Fruit fly (Drosophila melanogaster): ENCODE measurements around the gene CG43074.
A peak's percentile ranks its signal among the peaks of the same experiment; 100 is the strongest.

The CG43074 gene

DNA sequence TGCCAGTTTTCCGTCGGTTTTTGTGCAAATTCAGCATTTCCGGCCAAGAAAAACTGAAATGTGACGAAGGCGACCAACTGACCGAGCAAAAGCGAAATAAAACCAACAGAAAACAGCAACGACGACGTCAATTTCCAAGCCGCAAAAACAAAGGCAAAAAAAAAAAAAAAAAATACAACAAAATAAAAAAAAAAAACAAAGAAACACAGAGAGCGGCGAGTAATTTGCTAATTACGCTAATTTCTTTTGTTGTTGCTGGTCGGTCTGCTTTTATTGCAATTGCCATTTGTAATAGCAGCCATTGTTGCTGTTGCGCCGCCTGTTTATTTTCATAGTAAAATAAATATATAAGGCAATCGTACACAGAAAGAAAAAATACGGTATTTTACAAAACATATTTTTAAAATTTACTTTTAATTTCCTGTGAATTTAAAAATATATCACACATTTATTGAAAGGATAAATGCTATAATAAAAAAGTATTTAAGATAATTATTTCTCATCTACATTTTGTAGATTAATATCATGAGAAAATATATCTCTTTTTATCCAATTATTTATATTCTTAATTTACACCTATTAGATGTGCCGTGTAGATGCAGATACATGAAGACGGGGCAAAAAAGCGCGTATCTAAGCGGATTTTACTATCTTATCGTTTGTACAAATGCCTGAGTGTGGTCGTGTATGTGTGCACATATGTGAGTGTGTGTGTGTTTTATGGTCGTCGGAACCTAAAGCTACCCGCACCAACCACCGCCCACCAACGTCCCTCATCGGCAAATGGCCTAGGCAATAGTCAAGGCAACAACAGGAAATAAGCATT, 47.4 kb downstream of the CG43074 start (continued):
- no peak for TF ChIP-seq sim (GFP tag; IDR thresholded peaks at IDR 0.05)
- peak; percentile 36 for TF ChIP-seq Rfx (GFP tag; IDR thresholded peaks at IDR 0.05)
- no peak for TF ChIP-seq HLH4C (GFP tag; IDR thresholded peaks at IDR 0.05; ENCODE audit: partially characterized antibody)
- TF ChIP-seq tgo (GFP tag; IDR thresholded peaks at IDR 0.05), result peak; percentile 66; the same call in 2 of the 3 replicates
- no peak for TF ChIP-seq tx (GFP tag; optimal IDR thresholded peaks at IDR 0.05)
- TF ChIP-seq Fer2 (tag; optimal IDR thresholded peaks at IDR 0.05), result peak; percentile 17
- no peak for TF ChIP-seq pb (GFP tag; optimal IDR thresholded peaks at IDR 0.05)
- TF ChIP-seq CG7987 (GFP tag; optimal IDR thresholded peaks at IDR 0.05), result no peak
- no peak for TF ChIP-seq Asciz (GFP tag; optimal IDR thresholded peaks at IDR 0.05)
- TF ChIP-seq Stat92E (GFP tag; optimal IDR thresholded peaks at IDR 0.05), result no peak
- TF ChIP-seq GATAe (GFP tag; conservative IDR thresholded peaks at IDR 0.05), result peak; percentile 85; the same call in 1 of the 2 replicates
- no peak for TF ChIP-seq tin (GFP tag; optimal IDR thresholded peaks at IDR 0.05)
- TF ChIP-seq D19A (tag; optimal IDR thresholded peaks at IDR 0.05), result peak; percentile 40
- TF ChIP-seq Nf-YC (tag; optimal IDR thresholded peaks at IDR 0.05), result peak; percentile 17
- TF ChIP-seq CG33213 (GFP tag; optimal IDR thresholded peaks at IDR 0.05), result no peak
- TF ChIP-seq jing (GFP tag; optimal IDR thresholded peaks at IDR 0.05), result no peak
- 0 out of 2 replicates have a peak, but pooled peaks have one; percentile 47 for TF ChIP-seq CG3847 (GFP tag; IDR thresholded peaks at IDR 0.05)
- TF ChIP-seq Atf6 (GFP tag; IDR thresholded peaks at IDR 0.05), result peak; percentile 58; the same call in 1 of the 2 replicates
- no peak for TF ChIP-seq disco-r (GFP tag; optimal IDR thresholded peaks at IDR 0.05)
- no peak for TF ChIP-seq fd64A (GFP tag; optimal IDR thresholded peaks at IDR 0.05)
- TF ChIP-seq scrt (GFP tag; optimal IDR thresholded peaks at IDR 0.05), result peak; percentile 7
- no peak for TF ChIP-seq MBD-R2 (GFP tag; IDR thresholded peaks at IDR 0.05)
- TF ChIP-seq CG9215 (GFP tag; IDR thresholded peaks at IDR 0.05), result 0 out of 2 replicates have a peak, but pooled peaks have one; percentile 19
- TF ChIP-seq al (GFP tag; IDR thresholded peaks at IDR 0.05), result 0 out of 2 replicates have a peak, but pooled peaks have one; percentile 16
- no peak for TF ChIP-seq CG11696 (GFP tag; IDR thresholded peaks at IDR 0.05)
- no peak for TF ChIP-seq pros (GFP tag; optimal IDR thresholded peaks at IDR 0.05)
- TF ChIP-seq knrl (GFP tag; IDR thresholded peaks at IDR 0.05; ENCODE audit: partially characterized antibody), result no peak
- TF ChIP-seq Adf1 (GFP tag; IDR thresholded peaks at IDR 0.05), result no peak; the same call in 1 of the 2 replicates
- TF ChIP-seq CG7963 (GFP tag; IDR thresholded peaks at IDR 0.05; ENCODE audit: partially characterized antibody), result no peak
- peak; percentile 62; the same call in 1 of the 2 replicates for TF ChIP-seq aop (GFP tag; IDR thresholded peaks at IDR 0.05)
- TF ChIP-seq caup (GFP tag; optimal IDR thresholded peaks at IDR 0.05; ENCODE audit: severe bottlenecking), result peak; percentile 41
- no peak for TF ChIP-seq Usf (GFP tag; optimal IDR thresholded peaks at IDR 0.05)
- no peak for TF ChIP-seq pfk (GFP tag; optimal IDR thresholded peaks at IDR 0.05)
- TF ChIP-seq CG17829 (tag; optimal IDR thresholded peaks at IDR 0.05), result peak; percentile 46
- peak; percentile 30 for TF ChIP-seq sens (GFP tag)
- TF ChIP-seq gt (GFP tag; IDR thresholded peaks at IDR 0.05), result no peak
- TF ChIP-seq TFAM (GFP tag; optimal IDR thresholded peaks at IDR 0.05), result no peak
- TF ChIP-seq zen (tag; optimal IDR thresholded peaks at IDR 0.05), result no peak
- no peak for TF ChIP-seq zf30C (GFP tag; optimal IDR thresholded peaks at IDR 0.05)
- TF ChIP-seq CG10267 (tag; optimal IDR thresholded peaks at IDR 0.05), result peak; percentile 23
- no peak for TF ChIP-seq CG16815 (GFP tag; optimal IDR thresholded peaks at IDR 0.05)
- peak; percentile 69 for TF ChIP-seq Dbx (GFP tag; IDR thresholded peaks at IDR 0.05)
- no peak for TF ChIP-seq Elba2 (GFP tag; optimal IDR thresholded peaks at IDR 0.05)
- TF ChIP-seq CG2875 (GFP tag; optimal IDR thresholded peaks at IDR 0.05), result no peak
- TF ChIP-seq Myb (GFP tag; optimal IDR thresholded peaks at IDR 0.05), result no peak
- TF ChIP-seq HLHmδ (GFP tag; optimal IDR thresholded peaks at IDR 0.05), result no peak
- TF ChIP-seq gcm (GFP tag; optimal IDR thresholded peaks at IDR 0.05), result peak; percentile 34
- no peak for TF ChIP-seq pzg (GFP tag; optimal IDR thresholded peaks at IDR 0.05)
